Worm (Caenorhabditis elegans): ENCODE data around the gene T10C6.15.

DNA sequence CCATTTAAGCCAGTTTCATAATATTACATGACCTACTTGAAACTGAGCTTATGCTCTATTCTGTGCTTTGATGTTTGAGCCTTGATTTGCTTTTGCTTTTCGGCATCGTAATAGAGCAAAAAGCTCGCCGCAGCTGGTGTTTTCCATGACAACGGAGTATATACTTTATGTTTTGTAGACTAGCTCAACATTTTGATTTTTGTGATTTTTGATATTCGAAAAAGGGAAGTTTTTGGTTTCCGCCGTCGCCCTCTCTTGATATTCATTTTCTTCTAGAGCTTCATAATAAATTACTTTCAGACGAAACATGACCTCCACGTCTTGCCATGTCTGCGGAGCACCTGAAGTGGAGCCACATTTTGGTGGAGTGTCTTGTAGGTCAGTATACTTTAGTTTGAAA is 43.5 kb downstream of the T10C6.15 start, which contains the start of gene nhr-63:
- TF ChIP-seq ama-1 (optimal IDR thresholded peaks at IDR 0.05) (no peak), ceh-82 (tag; optimal IDR thresholded peaks at IDR 0.05) (no peak)
